Fruit fly (Drosophila melanogaster) S2 (cell line): ENCODE results near the gene Uba2.

Source experiments
- CG8478 ChIP-seq: fragments of >200 bp; optimal IDR thresholded peaks from 2 replicates; lab custom pipeline; 2018
- CTCF ChIP-seq, 2 experiments: fragments of >200 bp; optimal IDR thresholded peaks; 2 replicates each; lab custom pipeline; 2018

The Uba2 gene

dm6 chr3L:8128396-8129050 lies 905 bp upstream of the Uba2 start:
- TF ChIP-seq CG8478 (lab: Kevin White, UChicago) (no peak), CTCF (optimal IDR thresholded peaks at IDR 0.05; lab: Kevin White, UChicago) (no peak)

dm6 chr3L:8124481-8125359 lies 2.9 kb downstream of the Uba2 start, which contains the start of the genes CG7550 and mRpL36:
Gene CG7550, minus strand, starts transcription at chr3L:8124531.
Gene mRpL36, minus strand, starts transcription at chr3L:8125132.
- TF ChIP-seq CTCF (optimal IDR thresholded peaks at IDR 0.05; lab: Kevin White, UChicago) (no peak), CG8478 (lab: Kevin White, UChicago) (no peak)

dm6 chr3L:8121590-8121989 lies 6.0 kb downstream of the Uba2 start, which contains the start of gene ldbr:
Gene ldbr, plus strand, starts transcription at chr3L:8121827.
- TF ChIP-seq CG8478 (lab: Kevin White, UChicago) (no peak), CTCF (optimal IDR thresholded peaks at IDR 0.05; lab: Kevin White, UChicago) (no peak)

- TF ChIP-seq CTCF (optimal IDR thresholded peaks at IDR 0.05; lab: Kevin White, UChicago) (no peak), CG8478 (lab: Kevin White, UChicago) (no peak)
Measured at dm6 chr3L:8116809-8117208, 10.8 kb downstream of the Uba2 start.

- TF ChIP-seq CG8478 (lab: Kevin White, UChicago) (no peak), CTCF (optimal IDR thresholded peaks at IDR 0.05; lab: Kevin White, UChicago) (peak in 1 of 2 experiments; percentile 16)
Measured at dm6 chr3L:8115864-8116528, 11.6 kb downstream of the Uba2 start, which contains the start of the genes Arp3 and msk. Gene Arp3, minus strand, starts transcription at chr3L:8115902. Gene msk, plus strand, starts transcription at chr3L:8116179.

dm6 chr3L:8110171-8110570 lies 17.4 kb downstream of the Uba2 start, which contains the start of gene Nulp1:
Gene Nulp1, plus strand, starts transcription at chr3L:8110368.
- TF ChIP-seq CG8478 (lab: Kevin White, UChicago) (no peak), CTCF (optimal IDR thresholded peaks at IDR 0.05; lab: Kevin White, UChicago) (no peak)

dm6 chr3L:8108886-8109285 lies 18.7 kb downstream of the Uba2 start, which contains the start of gene fan:
Gene fan, plus strand, starts transcription at chr3L:8109132.
- TF ChIP-seq CTCF (optimal IDR thresholded peaks at IDR 0.05; lab: Kevin White, UChicago) (no peak), CG8478 (lab: Kevin White, UChicago) (no peak)

dm6 chr3L:8108201-8108600 lies 19.4 kb downstream of the Uba2 start:
- TF ChIP-seq CTCF (optimal IDR thresholded peaks at IDR 0.05; lab: Kevin White, UChicago) (no peak), CG8478 (lab: Kevin White, UChicago) (no peak)

dm6 chr3L:8097101-8097500 lies 30.5 kb downstream of the Uba2 start:
- TF ChIP-seq CG8478 (lab: Kevin White, UChicago), result no peak

- TF ChIP-seq CG8478 (lab: Kevin White, UChicago) (no peak), CTCF (optimal IDR thresholded peaks at IDR 0.05; lab: Kevin White, UChicago) (no peak)
Measured at dm6 chr3L:8096106-8096558, 31.5 kb downstream of the Uba2 start.

- TF ChIP-seq CG8478 (lab: Kevin White, UChicago) (no peak), CTCF (optimal IDR thresholded peaks at IDR 0.05; lab: Kevin White, UChicago) (no peak)
Measured at dm6 chr3L:8094652-8095129, 32.9 kb downstream of the Uba2 start.

dm6 chr3L:8093553-8093952 lies 34.1 kb downstream of the Uba2 start:
- no peak for TF ChIP-seq CTCF (optimal IDR thresholded peaks at IDR 0.05; lab: Kevin White, UChicago)
- TF ChIP-seq CG8478 (lab: Kevin White, UChicago), result no peak

dm6 chr3L:8091650-8092068 lies 36.0 kb downstream of the Uba2 start, which contains the start of gene CG7565:
Gene CG7565, minus strand, starts transcription at chr3L:8091786.
- no peak for TF ChIP-seq CG8478 (lab: Kevin White, UChicago)
- no peak for TF ChIP-seq CTCF (optimal IDR thresholded peaks at IDR 0.05; lab: Kevin White, UChicago)

- TF ChIP-seq CTCF (optimal IDR thresholded peaks at IDR 0.05; lab: Kevin White, UChicago) (no peak), CG8478 (lab: Kevin White, UChicago) (no peak)
Measured at dm6 chr3L:8086218-8086617, 41.4 kb downstream of the Uba2 start.
